Worm (Caenorhabditis elegans): ENCODE data around the gene W08G11.1.

ce11 chrV:16300276-16300675 lies 46.6 kb upstream of the W08G11.1 start, which contains the start of gene srbc-82:
- TF ChIP-seq ceh-13 (GFP tag; optimal IDR thresholded peaks at IDR 0.05) (no peak), aly-1 (tag; optimal IDR thresholded peaks at IDR 0.05) (no peak), ama-1 (optimal IDR thresholded peaks at IDR 0.05) (no peak), tbx-11 (GFP tag; IDR thresholded peaks at IDR 0.05) (no peak), flt-1 (GFP tag; IDR thresholded peaks at IDR 0.05) (no peak), tra-4 (tag; optimal IDR thresholded peaks at IDR 0.05) (no peak), hnd-1 (tag; optimal IDR thresholded peaks at IDR 0.05) (no peak), B0310.2 (tag; optimal IDR thresholded peaks at IDR 0.05) (no peak), scrt-1 (GFP tag; IDR thresholded peaks at IDR 0.05) (no peak), ceh-36 (tag; optimal IDR thresholded peaks at IDR 0.05) (no peak), hmg-4 (GFP tag; optimal IDR thresholded peaks at IDR 0.05) (no peak), F13C5.2 (tag; optimal IDR thresholded peaks at IDR 0.05) (no peak), pes-1 (GFP tag; IDR thresholded peaks at IDR 0.05) (no peak)

Measured in whole organism, early embryonic.